Worm (Caenorhabditis elegans) whole organism, L1 larva: ENCODE results near the gene ife-4.
A peak's percentile ranks its signal among the peaks of the same experiment; 100 is the strongest.

Experiments
- C04F5.9 ChIP-seq: sonication (generic microtip); optimal IDR thresholded peaks from 2 replicates; lab custom pipeline; 2016; ENCODE audit warnings: missing genetic modification characterization, missing compliant biosample characterization
- C16A3.4 ChIP-seq: fragments of 150-350 bp; optimal IDR thresholded peaks from 2 replicates; lab custom pipeline; 2014; ENCODE audit warnings: missing biosample characterization, missing genetic modification characterization
- F16B12.6 ChIP-seq: fragments of 150-350 bp; optimal IDR thresholded peaks from 2 replicates; lab custom pipeline; 2014; ENCODE audit warnings: missing biosample characterization, missing genetic modification characterization
- ama-1 ChIP-seq: fragments of 150-350 bp; optimal IDR thresholded peaks from 2 replicates; lab custom pipeline; 2014
- blmp-1 ChIP-seq: fragments of 150-350 bp; optimal IDR thresholded peaks from 2 replicates; lab custom pipeline; 2014; ENCODE audit warnings: missing biosample characterization, missing genetic modification characterization
- ceh-63 ChIP-seq: fragments of 200-800 bp; sonication (Bioruptor generic); optimal IDR thresholded peaks from 2 replicates; lab custom pipeline; 2018; ENCODE audit warnings: mild to moderate bottlenecking, missing genetic modification characterization, missing compliant biosample characterization
- ceh-82 ChIP-seq, 3 experiments: fragments of 150-350 bp in 1 of 3; sonication (generic microtip) in 2 of 3; optimal IDR thresholded peaks; 2 replicates each; lab custom pipeline; 2014 to 2017; ENCODE audit warnings: missing biosample characterization in 3 of 3, missing genetic modification characterization in 3 of 3
- dpl-1 ChIP-seq, 3 experiments: fragments of 150-350 bp in 2 of 3; sonication (generic microtip) in 1 of 3; optimal IDR thresholded peaks; 2 replicates each; lab custom pipeline; 2014 to 2017; ENCODE audit warnings: missing biosample characterization in 3 of 3, missing genetic modification characterization in 3 of 3, missing genetic modification reagents in 3 of 3
- efl-1 ChIP-seq, 4 experiments: fragments of 150-350 bp; optimal IDR thresholded peaks in 3 of 4; peaks in 1 of 4; 1 replicate in 1 of 4; 2 replicates in 3 of 4; lab custom pipeline; 2014; ENCODE audit warnings: missing biosample characterization in 2 of 4, missing genetic modification characterization in 2 of 4, missing genetic modification reagents in 2 of 4
- elt-2 ChIP-seq: sonication (generic microtip); optimal IDR thresholded peaks from 2 replicates; lab custom pipeline; 2016; ENCODE audit warnings: missing genetic modification characterization, mild to moderate bottlenecking, inconsistent platforms, missing compliant biosample characterization, missing genetic modification reagents
- elt-3 ChIP-seq, 6 experiments: fragments of 150-350 bp in 1 of 6; sonication (generic microtip); optimal IDR thresholded peaks; 2 replicates each; lab custom pipeline; 2017 to 2018; ENCODE audit warnings: missing biosample characterization in 6 of 6, missing genetic modification characterization in 6 of 6, inconsistent platforms in 1 of 6
- fkh-4 ChIP-seq: sonication (generic microtip); optimal IDR thresholded peaks from 2 replicates; lab custom pipeline; 2016; ENCODE audit warnings: missing compliant biosample characterization, missing genetic modification characterization, borderline replicate concordance
- fos-1 ChIP-seq: fragments of 150-350 bp; optimal IDR thresholded peaks from 2 replicates; lab custom pipeline; 2014; ENCODE audit warnings: missing biosample characterization, missing genetic modification characterization
- grh-1 ChIP-seq: fragments of 200-800 bp; sonication (Bioruptor generic); IDR thresholded peaks from 2 replicates; pipeline ENCODE4 v1.3.6; 2022; ENCODE audit warnings: missing genetic modification reagents, missing genetic modification characterization, missing compliant biosample characterization
- irx-1 ChIP-seq: sonication (generic microtip); optimal IDR thresholded peaks from 2 replicates; lab custom pipeline; 2016; ENCODE audit warnings: missing genetic modification characterization, missing compliant biosample characterization
- isw-1 ChIP-seq: fragments of 200-800 bp; sonication (Bioruptor generic); IDR thresholded peaks from 2 replicates; pipeline ENCODE4 v1.3.6; 2022; ENCODE audit warnings: missing genetic modification characterization, missing compliant biosample characterization
- lin-13 ChIP-seq: fragments of 150-350 bp; optimal IDR thresholded peaks from 2 replicates; lab custom pipeline; 2014; ENCODE audit warnings: missing biosample characterization, missing genetic modification reagents, missing genetic modification characterization
- lin-14 ChIP-seq: fragments of 200-800 bp; sonication (Bioruptor generic); optimal IDR thresholded peaks from 2 replicates; lab custom pipeline; 2018; ENCODE audit warnings: mild to moderate bottlenecking, missing genetic modification characterization, moderate library complexity, missing compliant biosample characterization
- lin-15B ChIP-seq: fragments of 150-350 bp; sonication (generic microtip); optimal IDR thresholded peaks from 3 replicates; lab custom pipeline; 2014; ENCODE audit warnings: missing biosample characterization, missing genetic modification characterization
- lin-35 ChIP-seq, 2 experiments: fragments of 150-350 bp; optimal IDR thresholded peaks; 2 replicates each; lab custom pipeline; 2014; ENCODE audit warnings: missing biosample characterization in 2 of 2, missing genetic modification characterization in 2 of 2, missing genetic modification reagents in 2 of 2
- lin-39 ChIP-seq: fragments of 150-350 bp; optimal IDR thresholded peaks from 2 replicates; lab custom pipeline; 2014; ENCODE audit warnings: missing biosample characterization, missing genetic modification reagents, missing genetic modification characterization
- mab-9 ChIP-seq: fragments of 200-800 bp; sonication (Bioruptor generic); IDR thresholded peaks from 2 replicates; pipeline ENCODE4 v1.3.6; 2022; ENCODE audit warnings: missing genetic modification reagents, missing genetic modification characterization, missing compliant biosample characterization
- mdl-1 ChIP-seq, 2 experiments: fragments of 150-350 bp; optimal IDR thresholded peaks; 2 replicates each; lab custom pipeline; 2014 to 2017; ENCODE audit warnings: missing biosample characterization in 2 of 2, missing genetic modification characterization in 2 of 2, inconsistent platforms in 1 of 2
- nhr-12 ChIP-seq: sonication (generic microtip); optimal IDR thresholded peaks from 2 replicates; lab custom pipeline; 2017; ENCODE audit warnings: missing biosample characterization, missing genetic modification characterization
- nhr-19 ChIP-seq: fragments of 200-800 bp; sonication (Bioruptor generic); conservative IDR thresholded peaks from 2 replicates; pipeline ENCODE4 v1.3.6; 2022; ENCODE audit warnings: missing genetic modification characterization, missing compliant biosample characterization
- nhr-20 ChIP-seq: sonication (generic microtip); optimal IDR thresholded peaks from 2 replicates; lab custom pipeline; 2016; ENCODE audit warnings: mild to moderate bottlenecking, missing genetic modification characterization, missing compliant biosample characterization
- nhr-28 ChIP-seq: fragments of 150-350 bp; optimal IDR thresholded peaks from 2 replicates; lab custom pipeline; 2014; ENCODE audit warnings: missing biosample characterization, missing genetic modification characterization
- nhr-71 ChIP-seq: sonication (generic microtip); optimal IDR thresholded peaks from 2 replicates; lab custom pipeline; 2016; ENCODE audit warnings: mild to moderate bottlenecking, missing genetic modification characterization, moderate library complexity, missing compliant biosample characterization
- nhr-84 ChIP-seq: sonication (generic microtip); optimal IDR thresholded peaks from 2 replicates; lab custom pipeline; 2017; ENCODE audit warnings: missing biosample characterization, missing genetic modification characterization
- nhr-85 ChIP-seq: sonication (generic microtip); peaks from one replicate; lab custom pipeline; 2016; ENCODE audit warnings: missing genetic modification characterization, inconsistent platforms, missing compliant biosample characterization
- nhr-90 ChIP-seq: sonication (generic microtip); optimal IDR thresholded peaks from 2 replicates; lab custom pipeline; 2016; ENCODE audit warnings: mild to moderate bottlenecking, missing genetic modification characterization, missing compliant biosample characterization; ENCODE audit not compliant: poor library complexity
- pax-3 ChIP-seq: fragments of 200-800 bp; sonication (Bioruptor generic); optimal IDR thresholded peaks from 2 replicates; lab custom pipeline; 2018; ENCODE audit warnings: mild to moderate bottlenecking, missing genetic modification characterization, moderate library complexity, missing compliant biosample characterization
- pqm-1 ChIP-seq: sonication (generic microtip); optimal IDR thresholded peaks from 3 replicates; lab custom pipeline; 2017; ENCODE audit warnings: missing biosample characterization, missing genetic modification characterization
- rnt-1 ChIP-seq: sonication (generic microtip); optimal IDR thresholded peaks from 2 replicates; lab custom pipeline; 2016; ENCODE audit warnings: mild to moderate bottlenecking, missing genetic modification characterization, moderate library complexity, missing compliant biosample characterization
- snu-23 ChIP-seq: sonication (generic microtip); optimal IDR thresholded peaks from 2 replicates; lab custom pipeline; 2016; ENCODE audit warnings: missing genetic modification characterization, missing compliant biosample characterization
- sox-4 ChIP-seq: sonication (generic microtip); optimal IDR thresholded peaks from 2 replicates; lab custom pipeline; 2016; ENCODE audit warnings: missing genetic modification characterization, missing compliant biosample characterization
- sptf-1 ChIP-seq: fragments of 150-350 bp; optimal IDR thresholded peaks from 2 replicates; lab custom pipeline; 2014; ENCODE audit warnings: missing biosample characterization, missing genetic modification characterization
- sup-37 ChIP-seq: fragments of 200-800 bp; sonication (Bioruptor generic); optimal IDR thresholded peaks from 2 replicates; lab custom pipeline; 2018; ENCODE audit warnings: mild to moderate bottlenecking, missing genetic modification characterization, missing compliant biosample characterization
- swsn-7 ChIP-seq: sonication (generic microtip); optimal IDR thresholded peaks from 2 replicates; lab custom pipeline; 2016; ENCODE audit warnings: missing genetic modification characterization, missing compliant biosample characterization
- tbx-2 ChIP-seq: sonication (generic microtip); optimal IDR thresholded peaks from 2 replicates; lab custom pipeline; 2016; ENCODE audit warnings: missing genetic modification characterization, missing compliant biosample characterization
- unc-130 ChIP-seq: fragments of 150-350 bp; optimal IDR thresholded peaks from 2 replicates; lab custom pipeline; 2017; ENCODE audit warnings: missing biosample characterization, missing genetic modification characterization, inconsistent platforms
- unc-30 ChIP-seq: sonication (generic microtip); optimal IDR thresholded peaks from 2 replicates; lab custom pipeline; 2017; ENCODE audit warnings: missing biosample characterization, missing genetic modification characterization
- xbp-1 ChIP-seq: sonication (generic microtip); optimal IDR thresholded peaks from 2 replicates; lab custom pipeline; 2016; ENCODE audit warnings: missing genetic modification characterization, missing compliant biosample characterization
- zip-4 ChIP-seq: fragments of 200-800 bp; sonication (Bioruptor generic); optimal IDR thresholded peaks from 2 replicates; lab custom pipeline; 2018; ENCODE audit warnings: mild to moderate bottlenecking, missing genetic modification characterization, moderate library complexity, missing compliant biosample characterization
- ztf-4 ChIP-seq: fragments of 150-350 bp; optimal IDR thresholded peaks from 2 replicates; lab custom pipeline; 2014; ENCODE audit warnings: missing biosample characterization, missing genetic modification characterization

The ife-4 gene

ce11 chrX:1124146-1124545 is 20.1 kb downstream of the ife-4 start, which contains the start of gene C05D9.9:
Gene C05D9.9, minus strand, starts transcription at chrX:1124246.
- TF ChIP-seq grh-1 (GFP tag; lab: Robert Waterston, UW) = peak; percentile 46
- TF ChIP-seq unc-30 = no peak
- no peak for TF ChIP-seq ceh-63 (GFP tag; lab: Kevin White, UChicago)
- no peak for TF ChIP-seq F16B12.6 (tag; lab: Kevin White, UChicago)
- TF ChIP-seq efl-1 (optimal IDR thresholded peaks at IDR 0.05; lab: Kevin White, UChicago) = no peak
- TF ChIP-seq efl-1 (GFP tag; optimal IDR thresholded peaks at IDR 0.05 in 1 of 2; lab: Kevin White, UChicago) = peak in 1 of 2 experiments; percentile 7
- peak; percentile 56 for TF ChIP-seq nhr-85
- TF ChIP-seq lin-35 (GFP tag; optimal IDR thresholded peaks at IDR 0.05; lab: Kevin White, UChicago) = peak in 1 of 2 experiments; percentile 3
- no peak for TF ChIP-seq swsn-7 (tag; lab: Kevin White, UChicago)
- no peak for TF ChIP-seq unc-130 (tag; lab: Kevin White, UChicago)
- TF ChIP-seq lin-14 = peak; percentile 10
- peak in 1 of 6 experiments; percentile 5 for TF ChIP-seq elt-3 (tag; optimal IDR thresholded peaks at IDR 0.05; lab: Kevin White, UChicago)
- peak; percentile 1 for TF ChIP-seq snu-23
- no peak for TF ChIP-seq irx-1 (tag; lab: Kevin White, UChicago)
- TF ChIP-seq, all 84 proteins: peak for 7

- TF ChIP-seq elt-2 (tag; lab: Kevin White, UChicago) (peak; percentile 48), sox-4 (tag; lab: Kevin White, UChicago) (no peak)
These were observed 21.4 kb downstream of the ife-4 start, which contains the start of gene lmp-2 for ce11 chrX:1125426-1125825. Gene lmp-2, plus strand, starts transcription at chrX:1125615.

DNA sequence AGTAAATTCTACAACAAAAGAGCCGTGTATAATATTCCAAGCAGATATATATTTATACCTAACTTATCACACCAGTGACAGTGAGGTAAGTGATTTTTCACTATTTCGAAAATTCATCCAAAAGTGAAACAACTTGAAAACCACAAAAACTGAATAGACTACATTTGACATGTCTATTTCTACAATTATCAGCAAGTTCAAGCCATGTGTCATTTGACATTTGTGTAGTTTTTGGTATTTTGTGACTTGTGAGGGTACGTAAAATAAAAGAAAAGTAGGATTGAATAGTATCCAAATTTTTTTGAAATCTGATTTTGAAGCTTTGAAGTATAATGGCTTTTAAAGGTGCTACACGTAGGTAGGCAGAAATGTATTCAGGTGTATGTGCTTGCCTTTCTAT is 22.2 kb downstream of the ife-4 start:
- no peak for TF ChIP-seq mdl-1 (tag; optimal IDR thresholded peaks at IDR 0.05; lab: Kevin White, UChicago)
- TF ChIP-seq nhr-85 = peak; percentile 6

DNA sequence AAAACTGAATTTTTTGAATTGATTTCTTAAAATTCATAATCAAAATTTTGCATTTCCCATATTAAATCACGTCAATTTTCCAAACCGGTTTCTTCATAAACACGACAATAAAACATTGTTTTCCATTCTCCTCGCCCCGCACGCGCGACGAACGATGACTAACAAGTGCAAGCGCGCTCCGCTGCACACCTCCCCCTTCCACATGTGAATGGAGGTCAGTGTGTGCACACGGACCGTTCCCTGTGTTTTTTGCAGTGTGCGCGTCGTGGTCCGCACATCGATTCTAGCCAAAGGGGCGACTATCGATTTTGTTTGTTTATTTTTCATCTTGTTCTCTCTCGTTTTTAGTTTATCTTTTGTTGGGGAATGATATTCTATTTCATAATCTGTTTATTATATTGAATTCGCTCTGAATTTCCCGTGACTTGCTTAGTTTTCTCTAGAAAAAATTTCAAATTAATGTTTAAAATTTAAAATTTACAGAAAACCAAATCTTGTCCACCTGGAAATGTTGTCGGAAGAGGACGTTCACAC is 24.6 kb downstream of the ife-4 start, which contains the start of gene snx-1:
TSS of gene snx-1 (plus strand) at position 484 of the 534 bp plus-strand sequence.
- TF ChIP-seq mab-9 (no peak), C04F5.9 (tag; lab: Kevin White, UChicago) (no peak), lin-35 (GFP tag; optimal IDR thresholded peaks at IDR 0.05; lab: Kevin White, UChicago) (peak; percentile 37 to 73), nhr-20 (tag; lab: Kevin White, UChicago) (peak; percentile 54), nhr-90 (tag; lab: Kevin White, UChicago) (peak; percentile 52), nhr-28 (tag; lab: Kevin White, UChicago) (no peak), lin-15B (tag; lab: Kevin White, UChicago) (peak; percentile 37), xbp-1 (tag; lab: Kevin White, UChicago) (peak; percentile 27), swsn-7 (tag; lab: Kevin White, UChicago) (peak; percentile 33), ztf-4 (no peak), snu-23 (peak; percentile 74), nhr-12 (tag; lab: Kevin White, UChicago) (no peak), pqm-1 (tag; lab: Kevin White, UChicago) (no peak), ceh-82 (tag; optimal IDR thresholded peaks at IDR 0.05; lab: Kevin White, UChicago) (peak in 2 of 3 experiments; percentile 6 to 56), zip-4 (GFP tag; lab: Kevin White, UChicago) (no peak), C16A3.4 (tag; lab: Kevin White, UChicago) (peak; percentile 46), ama-1 (no peak), mdl-1 (tag; optimal IDR thresholded peaks at IDR 0.05; lab: Kevin White, UChicago) (peak in 1 of 2 experiments; percentile 73), rnt-1 (tag; lab: Kevin White, UChicago) (peak; percentile 47), lin-39 (tag; lab: Kevin White, UChicago) (no peak), fos-1 (peak; percentile 13), nhr-71 (tag; lab: Kevin White, UChicago) (peak; percentile 57), dpl-1 (GFP tag; optimal IDR thresholded peaks at IDR 0.05; lab: Kevin White, UChicago) (peak in 2 of 3 experiments; percentile 29 to 34), lin-13 (GFP tag; lab: Kevin White, UChicago) (no peak), nhr-84 (tag; lab: Kevin White, UChicago) (no peak), irx-1 (tag; lab: Kevin White, UChicago) (peak; percentile 24), isw-1 (GFP tag; lab: Robert Waterston, UW) (no peak), sup-37 (GFP tag; lab: Kevin White, UChicago) (no peak), fkh-4 (tag; lab: Kevin White, UChicago) (no peak), nhr-19 (GFP tag; lab: Robert Waterston, UW) (no peak), blmp-1 (peak; percentile 38), pax-3 (tag; lab: Kevin White, UChicago) (no peak), lin-14 (peak; percentile 88), sptf-1 (tag; lab: Kevin White, UChicago) (no peak), tbx-2 (tag; lab: Kevin White, UChicago) (peak; percentile 52), grh-1 (GFP tag; lab: Robert Waterston, UW) (peak; percentile 84)
